Worm (Caenorhabditis elegans) whole organism, L3 larva: Measurements from ENCODE around the gene F23F1.2.

Experiments
- aly-2 ChIP-seq: fragments of 150-350 bp; optimal IDR thresholded peaks from 2 replicates; lab custom pipeline; 2014; ENCODE audit warnings: missing biosample characterization, missing genetic modification characterization
- ama-1 ChIP-seq: fragments of 150-350 bp; optimal IDR thresholded peaks from 2 replicates; lab custom pipeline; 2018
- ceh-9 ChIP-seq: sonication (generic microtip); optimal IDR thresholded peaks from 2 replicates; lab custom pipeline; 2018; ENCODE audit warnings: missing biosample characterization, missing genetic modification characterization
- eor-1 ChIP-seq, 2 experiments: fragments of 150-350 bp; optimal IDR thresholded peaks; 2 replicates each; lab custom pipeline; 2014 to 2018; ENCODE audit warnings: missing biosample characterization in 2 of 2, missing genetic modification characterization in 2 of 2
- lin-39 ChIP-seq: fragments of 150-350 bp; optimal IDR thresholded peaks from 2 replicates; lab custom pipeline; 2018; ENCODE audit warnings: missing biosample characterization, missing genetic modification reagents, missing genetic modification characterization
- pha-4 ChIP-seq: fragments of 150-350 bp; optimal IDR thresholded peaks from 2 replicates; lab custom pipeline; 2014; ENCODE audit warnings: missing biosample characterization, missing genetic modification reagents, missing genetic modification characterization
- pqm-1 ChIP-seq: fragments of 150-350 bp; optimal IDR thresholded peaks from 2 replicates; lab custom pipeline; 2017; ENCODE audit warnings: missing biosample characterization, missing genetic modification characterization, inconsistent platforms
- snpc-4 ChIP-seq: fragments of 150-350 bp; optimal IDR thresholded peaks from 2 replicates; lab custom pipeline; 2014; ENCODE audit warnings: missing biosample characterization, missing genetic modification characterization
- tbx-2 ChIP-seq: sonication (generic microtip); optimal IDR thresholded peaks from 2 replicates; lab custom pipeline; 2016; ENCODE audit warnings: mild to moderate bottlenecking, missing genetic modification characterization, missing compliant biosample characterization
- unc-62 ChIP-seq: fragments of 150-350 bp; sonication (generic microtip); optimal IDR thresholded peaks from 4 replicates; lab custom pipeline; 2014; ENCODE audit warnings: missing biosample characterization, missing genetic modification reagents, missing genetic modification characterization
- zag-1 ChIP-seq: fragments of 150-350 bp; optimal IDR thresholded peaks from 2 replicates; lab custom pipeline; 2014; ENCODE audit warnings: missing biosample characterization, missing genetic modification characterization

DNA sequence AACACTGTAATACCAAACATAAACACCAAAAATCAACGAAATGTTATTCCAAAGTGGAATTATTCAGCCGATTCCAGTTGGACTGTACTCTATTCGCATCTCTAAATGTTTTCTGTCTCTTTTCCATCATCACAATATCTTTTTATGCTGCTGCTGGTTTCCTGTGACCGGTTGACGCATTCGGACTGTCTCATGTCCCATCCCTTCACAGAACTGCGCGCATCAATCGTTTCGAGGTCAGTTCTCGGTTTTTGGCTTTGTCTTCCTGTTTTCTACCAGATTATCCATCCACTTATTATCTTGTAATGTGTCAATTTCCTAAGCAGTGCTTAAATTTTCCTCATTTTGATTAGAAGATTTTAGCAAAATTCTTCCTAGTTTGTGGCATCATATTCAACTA, 26.0 kb downstream of the F23F1.2 start:
- TF ChIP-seq ama-1 (lab: Kevin White, UChicago) (no peak), tbx-2 (tag; lab: Kevin White, UChicago) (no peak), ceh-9 (no peak), pha-4 (no peak), lin-39 (no peak), snpc-4 (tag; lab: Kevin White, UChicago) (no peak), unc-62 (no peak), zag-1 (no peak), eor-1 (tag; optimal IDR thresholded peaks at IDR 0.05; lab: Kevin White, UChicago) (no peak), aly-2 (no peak), pqm-1 (tag; lab: Kevin White, UChicago) (no peak)
